Fruit fly (Drosophila melanogaster): Measurements from ENCODE around the gene CG13308.

DNA sequence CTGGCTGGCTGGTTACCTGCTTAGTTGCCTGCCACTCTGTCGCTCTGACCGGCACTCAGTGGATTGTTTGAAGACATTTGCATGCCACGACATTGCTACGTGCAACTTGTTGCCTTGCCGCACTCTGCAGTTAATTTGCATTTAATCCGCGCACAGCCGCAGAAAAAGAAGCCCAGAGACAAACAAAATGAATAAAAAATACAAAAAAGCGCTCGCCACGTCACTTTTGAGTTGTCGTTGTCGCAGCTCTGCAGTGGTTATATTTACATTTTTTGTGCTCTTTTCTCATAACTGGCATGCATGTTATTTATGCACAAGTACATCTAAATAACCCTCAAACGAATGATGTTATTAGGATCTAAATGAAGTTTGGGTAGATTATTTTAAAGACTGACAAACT is 25.0 kb upstream of the CG13308 start:
- TF ChIP-seq h (optimal IDR thresholded peaks at IDR 0.05) = no peak
- TF ChIP-seq ttk (optimal IDR thresholded peaks at IDR 0.05) = no peak

Measured in Kc167 (cell line).